Fruit fly (Drosophila melanogaster): ENCODE results near the gene Nepl15.

Gene Nepl15

DNA sequence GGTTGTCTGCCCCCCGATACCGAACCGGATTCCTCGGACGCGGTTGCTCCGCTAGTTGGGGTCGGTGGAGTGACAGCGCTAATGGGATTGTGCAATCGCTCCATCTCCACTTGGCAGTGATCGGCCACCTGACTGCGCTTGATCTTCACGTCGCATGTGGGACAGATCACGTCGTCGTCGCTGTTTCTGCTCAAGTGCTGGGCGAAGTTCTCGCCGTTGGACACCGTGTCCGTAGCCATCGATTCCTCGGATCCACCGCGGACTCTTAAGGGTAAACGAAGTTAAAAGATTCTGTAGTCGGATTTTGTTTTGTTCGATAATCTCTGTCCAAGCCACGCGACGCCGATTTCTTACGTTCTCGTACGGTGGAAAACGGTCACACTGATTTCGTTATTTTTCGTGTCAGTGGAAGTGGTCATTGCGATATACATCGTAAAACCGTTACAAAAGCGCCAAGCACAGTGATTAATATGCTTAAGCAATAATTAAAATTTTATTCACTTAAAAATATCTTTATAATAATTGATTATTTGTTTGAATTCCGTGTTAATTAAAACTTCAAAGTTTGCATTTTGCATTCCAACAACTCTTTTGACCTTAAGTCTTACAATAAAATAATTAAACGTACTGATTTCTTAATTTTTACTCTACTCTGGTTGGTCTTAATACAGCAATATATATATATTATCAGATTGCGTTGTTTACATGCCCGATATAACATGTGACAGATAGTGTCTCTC, 39.8 kb downstream of the Nepl15 start, which contains the start of gene RNF220 (continued):
- TF ChIP-seq CG2875 (GFP tag; optimal IDR thresholded peaks at IDR 0.05) (no peak), Eip74EF (GFP tag; optimal IDR thresholded peaks at IDR 0.05) (no peak), CG8089 (GFP tag; optimal IDR thresholded peaks at IDR 0.05) (no peak), Abd-B (GFP tag; optimal IDR thresholded peaks at IDR 0.05) (no peak), Camta (GFP tag; optimal IDR thresholded peaks at IDR 0.05) (no peak), H2.0 (GFP tag; IDR thresholded peaks at IDR 0.05) (no peak), sug (tag; optimal IDR thresholded peaks at IDR 0.05) (no peak), tap (tag; optimal IDR thresholded peaks at IDR 0.05) (no peak), Neu2 (GFP tag; optimal IDR thresholded peaks at IDR 0.05; ENCODE audit: borderline replicate concordance) (no peak), Fer2 (tag; optimal IDR thresholded peaks at IDR 0.05) (no peak), Poxn (GFP tag; IDR thresholded peaks at IDR 0.05) (no peak), Pdp1 (GFP tag; optimal IDR thresholded peaks at IDR 0.05) (peak in 1 of 2 experiments; percentile 58), CG3726 (GFP tag; IDR thresholded peaks at IDR 0.05) (no peak), Sry-δ (GFP tag; optimal IDR thresholded peaks at IDR 0.05) (no peak), btn (GFP tag; optimal IDR thresholded peaks at IDR 0.05) (no peak), BtbVII (GFP tag; optimal IDR thresholded peaks at IDR 0.05) (no peak), wor (GFP tag; IDR thresholded peaks at IDR 0.05) (no peak), CG6813 (GFP tag; optimal IDR thresholded peaks at IDR 0.05) (no peak), CG1529 (GFP tag; optimal IDR thresholded peaks at IDR 0.05) (no peak), tgo (GFP tag; IDR thresholded peaks at IDR 0.05) (no peak), CG18619 (GFP tag; optimal IDR thresholded peaks at IDR 0.05) (no peak), bsh (GFP tag; optimal IDR thresholded peaks at IDR 0.05) (no peak), B-H2 (GFP tag; optimal IDR thresholded peaks at IDR 0.05) (no peak), CG11085 (GFP tag; IDR thresholded peaks at IDR 0.05) (no peak), nmo (GFP tag; optimal IDR thresholded peaks at IDR 0.05) (peak; percentile 45), CG10366 (GFP tag; IDR thresholded peaks at IDR 0.05) (no peak), CG10654 (GFP tag; optimal IDR thresholded peaks at IDR 0.05) (no peak), CG7928 (GFP tag; optimal IDR thresholded peaks at IDR 0.05) (no peak), knrl (GFP tag; IDR thresholded peaks at IDR 0.05; ENCODE audit: partially characterized antibody) (no peak; the same call in none of the 3 replicates), CG8290 (GFP tag; optimal IDR thresholded peaks at IDR 0.05) (no peak), CG8290 (tag; optimal IDR thresholded peaks at IDR 0.05) (peak in 1 of 2 experiments; percentile 1), dmrt99B (tag; optimal IDR thresholded peaks at IDR 0.05) (peak; percentile 13), unpg (GFP tag; optimal IDR thresholded peaks at IDR 0.05) (no peak), B-H1 (GFP tag; IDR thresholded peaks at IDR 0.05) (no peak), Sry-β (GFP tag; optimal IDR thresholded peaks at IDR 0.05) (no peak), tll (GFP tag; optimal IDR thresholded peaks at IDR 0.05) (no peak), CG7357 (GFP tag; IDR thresholded peaks at IDR 0.05) (no peak), Atf6 (GFP tag; IDR thresholded peaks at IDR 0.05) (no peak), maf-S (GFP tag; optimal IDR thresholded peaks at IDR 0.05) (no peak), phol (tag; optimal IDR thresholded peaks at IDR 0.05) (peak; percentile 46), HLHmδ (GFP tag; optimal IDR thresholded peaks at IDR 0.05) (no peak), CG9215 (GFP tag; IDR thresholded peaks at IDR 0.05) (0 out of 2 replicates have a peak, but pooled peaks have one; percentile 23), sna (GFP tag; IDR thresholded peaks at IDR 0.05; ENCODE audit: partially characterized antibody) (no peak; the same call in 1 of the 2 replicates), lov (optimal IDR thresholded peaks at IDR 0.05) (no peak), lov (GFP tag; IDR thresholded peaks at IDR 0.05) (no peak), Deaf1 (tag; optimal IDR thresholded peaks at IDR 0.05) (no peak), CG10543 (GFP tag; optimal IDR thresholded peaks at IDR 0.05) (no peak), NK7.1 (GFP tag; optimal IDR thresholded peaks at IDR 0.05) (no peak), Ptx1 (GFP tag; IDR thresholded peaks at IDR 0.05) (peak; percentile 8; the same call in 1 of the 2 replicates)
